Worm (Caenorhabditis elegans): ENCODE results near the gene ges-1.

The ges-1 gene

DNA sequence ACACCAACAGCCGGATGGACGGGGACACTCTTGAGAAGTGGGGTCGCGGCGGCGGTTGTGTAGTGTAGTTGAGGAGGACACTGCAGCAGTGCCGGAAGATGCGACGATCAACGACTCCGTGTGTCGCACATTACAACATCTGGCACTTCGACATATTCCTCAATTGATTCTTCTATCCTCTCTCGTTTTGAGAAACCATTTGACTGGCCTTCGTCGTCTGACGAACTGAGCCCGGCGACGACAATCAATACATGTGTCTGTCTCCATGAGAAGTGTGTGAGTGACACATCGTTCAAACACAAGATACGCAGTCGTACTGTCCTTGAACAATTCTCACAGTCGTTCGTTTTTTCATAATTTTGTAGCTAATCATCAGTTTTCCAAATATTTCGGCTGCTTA is 40.6 kb upstream of the ges-1 start:
- TF ChIP-seq mes-2 (tag; optimal IDR thresholded peaks at IDR 0.05; ENCODE audit: poor library complexity, severe bottlenecking) (peak; percentile 17), F26F4.8 (GFP tag; conservative IDR thresholded peaks at IDR 0.05) (no peak), nhr-25 (tag; optimal IDR thresholded peaks at IDR 0.05; ENCODE audit: borderline replicate concordance, insufficient read depth) (no peak), F44E2.7 (GFP tag; IDR thresholded peaks at IDR 0.05) (no peak), php-3 (GFP tag; IDR thresholded peaks at IDR 0.05) (no peak), unc-62 (GFP tag; optimal IDR thresholded peaks at IDR 0.05 in 1 of 2) (peak in 1 of 2 experiments; percentile 12), unc-62 (tag; optimal IDR thresholded peaks at IDR 0.05) (no peak), aha-1 (tag) (peak; percentile 82), hmg-1.1 (GFP tag; IDR thresholded peaks at IDR 0.05) (no peak), spr-3 (GFP tag; optimal IDR thresholded peaks at IDR 0.05) (no peak), D1046.2 (GFP tag; IDR thresholded peaks at IDR 0.05) (no peak), nhr-28 (tag; optimal IDR thresholded peaks at IDR 0.05) (peak; percentile 18), pqm-1 (tag; optimal IDR thresholded peaks at IDR 0.05) (no peak), mxl-3 (GFP tag; optimal IDR thresholded peaks at IDR 0.05) (peak; percentile 43), hlh-30 (tag; optimal IDR thresholded peaks at IDR 0.05; ENCODE audit: insufficient read depth) (peak; percentile 65), unc-130 (GFP tag; optimal IDR thresholded peaks at IDR 0.05) (no peak), T20F7.1 (GFP tag; optimal IDR thresholded peaks at IDR 0.05) (no peak)

DNA sequence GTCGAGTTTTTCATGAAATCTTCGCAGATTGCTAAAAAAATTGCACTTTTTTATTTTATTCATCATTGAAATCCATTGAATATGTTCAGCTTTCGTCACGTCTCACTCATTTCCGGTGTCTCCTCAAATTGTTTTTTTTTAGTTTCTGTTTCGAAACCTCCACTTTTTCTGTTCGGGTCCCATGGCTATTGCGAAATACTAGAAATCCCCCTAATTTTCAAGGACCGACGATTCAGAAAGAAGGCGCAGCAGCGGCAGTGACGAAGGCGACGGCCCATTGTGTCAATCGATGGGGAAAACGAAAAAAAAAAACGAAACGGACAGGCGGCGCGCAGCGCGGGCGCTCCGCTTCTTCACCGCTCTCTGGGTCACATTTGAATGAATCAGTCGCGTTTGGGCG is 40.0 kb upstream of the ges-1 start:
- TF ChIP-seq madf-9 (GFP tag; conservative IDR thresholded peaks at IDR 0.05) (peak; percentile 34; the same call in 1 of the 2 replicates), set-16 (GFP tag; IDR thresholded peaks at IDR 0.05) (peak; percentile 46; the same call in 1 of the 2 replicates), tra-1 (GFP tag; IDR thresholded peaks at IDR 0.05) (no peak), D1046.2 (GFP tag; IDR thresholded peaks at IDR 0.05) (0 out of 2 replicates have a peak, but pooled peaks have one; percentile 28), cey-2 (tag; optimal IDR thresholded peaks at IDR 0.05; ENCODE audit: borderline replicate concordance, insufficient read depth) (no peak), ctbp-1 (GFP tag; IDR thresholded peaks at IDR 0.05) (0 out of 2 replicates have a peak, but pooled peaks have one; percentile 13), mes-2 (tag; optimal IDR thresholded peaks at IDR 0.05; ENCODE audit: poor library complexity, severe bottlenecking) (peak; percentile 34)

DNA sequence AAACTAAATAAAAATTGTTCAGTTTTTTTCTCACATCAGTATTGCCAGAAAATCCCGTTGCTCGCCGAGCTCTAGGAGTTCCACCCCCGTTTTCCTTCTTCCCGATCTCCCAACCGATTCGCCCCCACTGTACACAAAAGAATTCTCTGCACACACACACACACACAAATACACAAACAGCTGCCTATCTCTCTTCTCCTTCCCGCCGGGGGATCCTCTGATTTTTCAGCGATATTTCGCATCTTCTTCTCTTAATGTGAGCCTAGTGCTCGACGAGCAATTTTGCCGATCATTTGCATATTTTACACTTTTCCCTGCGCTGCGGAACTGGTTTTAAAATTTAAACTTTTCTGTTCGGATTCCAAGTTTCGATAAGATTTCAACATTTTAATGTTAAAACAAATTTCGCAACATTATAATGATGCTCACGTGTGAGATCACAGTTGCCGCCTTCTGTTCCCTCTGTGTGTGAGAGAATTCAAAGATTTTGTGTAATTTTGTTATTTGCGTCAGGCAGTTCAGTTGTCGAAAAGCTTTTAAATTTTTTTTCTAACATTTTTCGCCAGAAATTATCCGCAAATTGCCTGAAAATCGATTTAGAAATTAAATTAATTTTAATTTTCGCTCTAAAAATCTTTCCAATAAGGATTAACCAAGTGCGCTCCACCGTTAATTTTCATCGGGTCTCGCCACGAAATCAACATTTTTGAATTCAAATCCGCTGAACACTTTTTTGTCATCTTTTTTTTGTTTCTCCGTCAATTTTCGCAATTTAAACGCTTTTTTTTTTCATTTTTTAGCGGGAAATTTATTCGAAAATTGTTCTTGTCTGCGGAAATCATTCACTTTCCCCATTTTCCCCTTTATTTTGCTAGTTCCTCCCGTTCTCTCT is 39.4 kb upstream of the ges-1 start:
- TF ChIP-seq F10B5.3 (tag; optimal IDR thresholded peaks at IDR 0.05) (no peak), ceh-20 (GFP tag; IDR thresholded peaks at IDR 0.05) (no peak), dmd-6 (GFP tag; IDR thresholded peaks at IDR 0.05) (peak; percentile 52), hif-1 (tag; optimal IDR thresholded peaks at IDR 0.05) (no peak), php-3 (GFP tag; IDR thresholded peaks at IDR 0.05) (no peak), daf-12 (tag; optimal IDR thresholded peaks at IDR 0.05) (no peak), snpc-4 (tag; optimal IDR thresholded peaks at IDR 0.05) (no peak), saeg-2 (GFP tag; IDR thresholded peaks at IDR 0.05) (no peak), lin-39 (tag; optimal IDR thresholded peaks at IDR 0.05) (no peak), lin-13 (GFP tag; optimal IDR thresholded peaks at IDR 0.05) (peak; percentile 57), jun-1 (tag; optimal IDR thresholded peaks at IDR 0.05) (no peak), hlh-30 (tag; optimal IDR thresholded peaks at IDR 0.05; ENCODE audit: insufficient read depth) (peak; percentile 17), gei-8 (GFP tag; optimal IDR thresholded peaks at IDR 0.05) (no peak), dpl-1 (GFP tag; optimal IDR thresholded peaks at IDR 0.05) (peak; percentile 87), zip-11 (GFP tag; IDR thresholded peaks at IDR 0.05) (no peak), ceh-82 (tag; optimal IDR thresholded peaks at IDR 0.05) (no peak), nhr-11 (tag; optimal IDR thresholded peaks at IDR 0.05) (peak; percentile 17), zfp-2 (tag; optimal IDR thresholded peaks at IDR 0.05) (no peak), ZK546.5 (tag; optimal IDR thresholded peaks at IDR 0.05) (no peak), F44E2.7 (GFP tag; IDR thresholded peaks at IDR 0.05) (no peak), lsy-2 (tag; optimal IDR thresholded peaks at IDR 0.05) (peak in 1 of 2 experiments; percentile 84), dmd-9 (GFP tag; IDR thresholded peaks at IDR 0.05) (no peak), nhr-77 (tag; optimal IDR thresholded peaks at IDR 0.05) (peak; percentile 70), mdt-29 (GFP tag; IDR thresholded peaks at IDR 0.05) (no peak), madf-5 (GFP tag; IDR thresholded peaks at IDR 0.05) (no peak), ztf-7 (tag; optimal IDR thresholded peaks at IDR 0.05) (no peak), aly-2 (tag; optimal IDR thresholded peaks at IDR 0.05) (no peak)
